Fruit fly (Drosophila melanogaster) whole organism, embryonic: ENCODE data around the gene PolD2.

Source experiments
- Atf6 ChIP-seq: fragments of 200-800 bp; sonication (Bioruptor generic); IDR thresholded peaks from 2 replicates; pipeline ENCODE4 v1.3.6; 2022; ENCODE audit warnings: missing biosample characterization, missing genetic modification characterization
- Bdp1 ChIP-seq: fragments of 200-800 bp; sonication (Bioruptor generic); optimal IDR thresholded peaks from 3 replicates; lab custom pipeline; 2016; ENCODE audit warnings: missing biosample characterization, missing genetic modification characterization
- CG10147 ChIP-seq: fragments of 200-800 bp; sonication (Bioruptor generic); optimal IDR thresholded peaks from 2 replicates; lab custom pipeline; 2019; ENCODE audit warnings: missing biosample characterization, mild to moderate bottlenecking, missing genetic modification characterization, moderate library complexity
- CG11093 ChIP-seq: fragments of 200-800 bp; sonication (Bioruptor generic); IDR thresholded peaks from 3 replicates; pipeline ENCODE4 v1.3.6; 2022; ENCODE audit warnings: missing biosample characterization, missing genetic modification characterization
- CG11695 ChIP-seq: fragments of 200-800 bp; sonication (Bioruptor generic); IDR thresholded peaks from 3 replicates; pipeline ENCODE4 v1.3.6; 2022; ENCODE audit warnings: missing biosample characterization, missing genetic modification characterization
- CG11696 ChIP-seq: fragments of 200-800 bp; sonication (Bioruptor generic); IDR thresholded peaks from 2 replicates; pipeline ENCODE4 v1.3.6; 2022; ENCODE audit warnings: missing biosample characterization, missing genetic modification characterization
- CG12391 ChIP-seq: fragments of 200-800 bp; sonication (Bioruptor generic); optimal IDR thresholded peaks from 3 replicates; lab custom pipeline; 2018; ENCODE audit warnings: missing biosample characterization, mild to moderate bottlenecking, missing genetic modification characterization, moderate library complexity
- CG15269 ChIP-seq: fragments of 200-800 bp; sonication (Bioruptor generic); optimal IDR thresholded peaks from 2 replicates; lab custom pipeline; 2018; ENCODE audit warnings: missing biosample characterization, mild to moderate bottlenecking, missing genetic modification characterization, moderate library complexity
- CG30403 ChIP-seq: fragments of 200-800 bp; sonication (Bioruptor generic); optimal IDR thresholded peaks from 3 replicates; lab custom pipeline; 2016; ENCODE audit warnings: missing biosample characterization, missing genetic modification characterization
- CG30431 ChIP-seq: fragments of 200-800 bp; sonication (Bioruptor generic); optimal IDR thresholded peaks from 2 replicates; lab custom pipeline; 2017; ENCODE audit warnings: missing biosample characterization, missing genetic modification characterization
- CG31365 ChIP-seq: fragments of 200-800 bp; sonication (Bioruptor generic); optimal IDR thresholded peaks from 2 replicates; lab custom pipeline; 2018; ENCODE audit warnings: missing biosample characterization, mild to moderate bottlenecking, missing genetic modification characterization
- CG32532 ChIP-seq: fragments of 200-800 bp; sonication (Bioruptor generic); IDR thresholded peaks from 2 replicates; pipeline ENCODE4 v1.3.6; 2022; ENCODE audit warnings: missing biosample characterization, missing genetic modification characterization
- CG4282 ChIP-seq: fragments of 200-800 bp; sonication (Bioruptor generic); optimal IDR thresholded peaks from 2 replicates; lab custom pipeline; 2016; ENCODE audit warnings: missing biosample characterization, missing genetic modification characterization
- CG4820 ChIP-seq: fragments of 200-800 bp; sonication (Bioruptor generic); optimal IDR thresholded peaks from 3 replicates; lab custom pipeline; 2016; ENCODE audit warnings: missing biosample characterization, missing genetic modification characterization
- CG6854 ChIP-seq: fragments of 200-800 bp; sonication (Bioruptor generic); optimal IDR thresholded peaks from 3 replicates; lab custom pipeline; 2017; ENCODE audit warnings: missing biosample characterization, mild to moderate bottlenecking, missing genetic modification characterization
- CG7745 ChIP-seq: fragments of 200-800 bp; sonication (Bioruptor generic); optimal IDR thresholded peaks from 2 replicates; lab custom pipeline; 2018; ENCODE audit warnings: missing biosample characterization, mild to moderate bottlenecking, missing genetic modification characterization, moderate library complexity
- CG7928 ChIP-seq: fragments of 200-800 bp; sonication (Bioruptor generic); optimal IDR thresholded peaks from 2 replicates; lab custom pipeline; 2017; ENCODE audit warnings: missing biosample characterization, mild to moderate bottlenecking, missing genetic modification characterization
- CG8281 ChIP-seq: fragments of 200-800 bp; sonication (Bioruptor generic); optimal IDR thresholded peaks from 2 replicates; lab custom pipeline; 2018; ENCODE audit warnings: missing biosample characterization, mild to moderate bottlenecking, missing genetic modification characterization, moderate library complexity
- CG9876 ChIP-seq: fragments of 200-800 bp; sonication (Bioruptor generic); optimal IDR thresholded peaks from 2 replicates; lab custom pipeline; 2016; ENCODE audit warnings: missing biosample characterization, missing genetic modification characterization
- Doc3 ChIP-seq: fragments of 200-800 bp; sonication (Bioruptor generic); IDR thresholded peaks from 3 replicates; pipeline ENCODE4 v1.3.6; 2022; ENCODE audit warnings: missing biosample characterization, missing genetic modification characterization; ENCODE audit not compliant: partially characterized antibody
- Dp ChIP-seq: fragments of 200-800 bp; sonication (Bioruptor generic); optimal IDR thresholded peaks from 2 replicates; lab custom pipeline; 2018; ENCODE audit warnings: missing biosample characterization, mild to moderate bottlenecking, missing genetic modification characterization, moderate library complexity
- Fer3 ChIP-seq: fragments of 200-800 bp; sonication (Bioruptor generic); optimal IDR thresholded peaks from 2 replicates; lab custom pipeline; 2018; ENCODE audit warnings: missing biosample characterization, mild to moderate bottlenecking, missing genetic modification characterization, moderate library complexity
- Gug ChIP-seq: fragments of 200-800 bp; sonication (Bioruptor generic); IDR thresholded peaks from 4 replicates; pipeline ENCODE4 v1.3.6; 2022; ENCODE audit warnings: missing biosample characterization, missing genetic modification characterization
- H15 ChIP-seq: fragments of 200-800 bp; sonication (Bioruptor generic); IDR thresholded peaks from 3 replicates; pipeline ENCODE4 v1.3.6; 2022; ENCODE audit warnings: missing biosample characterization, missing genetic modification characterization
- Oli ChIP-seq: fragments of 200-800 bp; sonication (Bioruptor generic); optimal IDR thresholded peaks from 2 replicates; lab custom pipeline; 2018; ENCODE audit warnings: missing biosample characterization, mild to moderate bottlenecking, missing genetic modification characterization, moderate library complexity
- Tbp ChIP-seq: fragments of >200 bp; optimal IDR thresholded peaks from 2 replicates; lab custom pipeline; 2018; ENCODE audit warnings: missing biosample characterization, missing genetic modification characterization
- aop ChIP-seq: fragments of 200-800 bp; sonication (Bioruptor generic); IDR thresholded peaks from 2 replicates; pipeline ENCODE4 v1.3.6; 2022; ENCODE audit warnings: missing biosample characterization, missing genetic modification characterization
- ara ChIP-seq: fragments of 200-800 bp; sonication (Bioruptor generic); IDR thresholded peaks from 2 replicates; pipeline ENCODE4 v1.3.6; 2022; ENCODE audit warnings: missing biosample characterization, missing genetic modification characterization
- az2 ChIP-seq: fragments of 200-800 bp; sonication (Bioruptor generic); optimal IDR thresholded peaks from 3 replicates; lab custom pipeline; 2016; ENCODE audit warnings: missing biosample characterization, missing genetic modification characterization
- bcd ChIP-seq: fragments of 200-800 bp; sonication (Bioruptor generic); optimal IDR thresholded peaks from 2 replicates; lab custom pipeline; 2017; ENCODE audit warnings: missing biosample characterization, mild to moderate bottlenecking, missing genetic modification characterization
- cwo ChIP-seq: fragments of 200-800 bp; sonication (Bioruptor generic); optimal IDR thresholded peaks from 3 replicates; lab custom pipeline; 2017; ENCODE audit warnings: missing biosample characterization, missing genetic modification characterization, mild to moderate bottlenecking, moderate library complexity, missing genetic modification reagents
- dimm ChIP-seq: fragments of 200-800 bp; sonication (Bioruptor generic); IDR thresholded peaks from 2 replicates; pipeline ENCODE4 v1.3.6; 2022; ENCODE audit warnings: missing biosample characterization, missing genetic modification characterization
- esg ChIP-seq: fragments of 200-800 bp; sonication (Bioruptor generic); conservative IDR thresholded peaks from 2 replicates; pipeline ENCODE4 v1.3.6; 2022; ENCODE audit warnings: missing biosample characterization, missing genetic modification characterization
- hbn ChIP-seq: fragments of 200-800 bp; sonication (Bioruptor generic); IDR thresholded peaks from 2 replicates; pipeline ENCODE4 v1.3.6; 2022; ENCODE audit warnings: missing biosample characterization, missing genetic modification characterization; ENCODE audit not compliant: partially characterized antibody
- jing ChIP-seq: fragments of 200-800 bp; sonication (Bioruptor generic); optimal IDR thresholded peaks from 2 replicates; lab custom pipeline; 2018; ENCODE audit warnings: missing biosample characterization, mild to moderate bottlenecking, missing genetic modification characterization
- ken ChIP-seq: fragments of 200-800 bp; sonication (Bioruptor generic); IDR thresholded peaks from 3 replicates; pipeline ENCODE4 v1.3.6; 2022; ENCODE audit warnings: missing biosample characterization, missing genetic modification characterization
- org-1 ChIP-seq: fragments of 200-800 bp; sonication (Bioruptor generic); optimal IDR thresholded peaks from 2 replicates; lab custom pipeline; 2017; ENCODE audit warnings: missing biosample characterization, missing genetic modification characterization
- peb ChIP-seq: fragments of 200-800 bp; sonication (Bioruptor generic); IDR thresholded peaks from 2 replicates; pipeline ENCODE4 v1.3.6; 2022; ENCODE audit warnings: missing biosample characterization, missing genetic modification characterization
- pnt ChIP-seq: fragments of 200-800 bp; sonication (Bioruptor generic); optimal IDR thresholded peaks from 3 replicates; lab custom pipeline; 2016; ENCODE audit warnings: missing biosample characterization, missing genetic modification characterization
- psq ChIP-seq: fragments of 200-800 bp; sonication (Bioruptor generic); optimal IDR thresholded peaks from 2 replicates; lab custom pipeline; 2017; ENCODE audit warnings: missing biosample characterization, missing genetic modification characterization
- repo ChIP-seq: fragments of 200-800 bp; sonication (Bioruptor generic); optimal IDR thresholded peaks from 2 replicates; lab custom pipeline; 2016; ENCODE audit warnings: missing biosample characterization, missing genetic modification characterization
- salm ChIP-seq: fragments of 200-800 bp; sonication (Bioruptor generic); optimal IDR thresholded peaks from 2 replicates; lab custom pipeline; 2018; ENCODE audit warnings: missing biosample characterization, mild to moderate bottlenecking, missing genetic modification characterization
- sr ChIP-seq: fragments of 200-800 bp; sonication (Bioruptor generic); IDR thresholded peaks from 3 replicates; pipeline ENCODE4 v1.3.6; 2022; ENCODE audit warnings: missing biosample characterization, missing genetic modification characterization
- stc ChIP-seq: fragments of 200-800 bp; sonication (Bioruptor generic); IDR thresholded peaks from 2 replicates; pipeline ENCODE4 v1.3.6; 2022; ENCODE audit warnings: missing biosample characterization, missing genetic modification characterization
- toy ChIP-seq: fragments of 200-800 bp; sonication (Bioruptor generic); IDR thresholded peaks from 2 replicates; pipeline ENCODE4 v1.3.6; 2022; ENCODE audit warnings: missing biosample characterization, missing genetic modification characterization
- trh ChIP-seq: fragments of 200-800 bp; sonication (Bioruptor generic); optimal IDR thresholded peaks from 2 replicates; lab custom pipeline; 2016; ENCODE audit warnings: missing biosample characterization, missing genetic modification characterization
- ttk ChIP-seq: fragments of 200-800 bp; sonication (Bioruptor generic); IDR thresholded peaks from 2 replicates; pipeline ENCODE4 v2.1.2; 2022; ENCODE audit warnings: missing biosample characterization, missing genetic modification characterization
- zf30C ChIP-seq: fragments of 200-800 bp; sonication (Bioruptor generic); optimal IDR thresholded peaks from 3 replicates; lab custom pipeline; 2018; ENCODE audit warnings: missing biosample characterization, mild to moderate bottlenecking, missing genetic modification characterization
- zfh1 ChIP-seq: fragments of 200-800 bp; sonication (Bioruptor generic); IDR thresholded peaks from 3 replicates; pipeline ENCODE4 v1.3.6; 2022; ENCODE audit warnings: missing biosample characterization, missing genetic modification characterization

PolD2 gene

DNA sequence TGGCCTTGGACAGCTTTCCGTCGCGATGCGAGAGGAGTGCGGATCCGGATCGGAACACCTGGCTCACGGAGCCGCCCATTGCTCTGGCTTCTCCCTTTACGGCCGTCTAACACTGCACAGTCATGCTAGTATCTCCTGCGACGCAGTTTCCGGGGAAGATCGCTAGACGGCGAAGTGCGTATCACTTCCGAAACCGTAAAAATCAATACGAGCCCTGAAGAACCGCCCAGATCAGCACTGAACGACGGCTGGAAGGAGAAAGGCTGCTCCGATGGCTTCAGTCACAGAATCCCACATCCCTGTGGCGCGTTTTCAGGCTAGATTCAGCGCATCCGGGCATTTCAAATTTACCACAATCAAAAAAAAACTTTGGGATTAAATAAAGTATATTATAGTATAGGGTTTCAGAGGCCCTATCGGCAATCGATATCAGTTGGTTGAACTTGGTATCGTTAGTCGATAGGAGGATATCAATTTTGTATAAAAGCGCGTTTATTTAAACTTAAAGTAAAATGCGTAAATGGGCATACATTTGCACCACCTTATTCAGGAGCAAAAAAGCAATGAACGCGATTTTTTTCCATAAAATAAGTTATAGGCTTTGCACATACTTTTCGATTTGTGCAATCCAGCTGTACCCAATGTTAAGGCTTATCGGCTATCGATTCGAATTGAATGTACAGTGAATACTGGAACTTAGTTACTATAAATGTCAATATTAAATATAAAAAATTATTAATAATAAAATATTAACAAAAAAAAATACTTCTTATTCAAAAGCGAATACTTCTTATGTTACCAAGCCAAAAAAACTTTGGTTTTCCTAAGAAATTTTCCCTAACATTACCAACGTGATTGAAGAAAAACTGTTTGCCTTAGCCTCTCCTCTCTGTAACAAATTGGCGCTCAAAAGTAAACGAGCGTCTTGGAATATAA is at the start of gene PolD2, which contains the start of gene CG13933 (continued):
- TF ChIP-seq repo (GFP tag; lab: Kevin White, UChicago) (no peak), pnt (GFP tag; lab: Kevin White, UChicago) (peak; percentile 77), jing (GFP tag; lab: Kevin White, UChicago) (peak; percentile 80), esg (peak; percentile 98), zfh1 (GFP tag; lab: Robert Waterston, UW) (peak; percentile 97), cwo (GFP tag; lab: Kevin White, UChicago) (peak; percentile 77), dimm (GFP tag; lab: Robert Waterston, UW) (peak; percentile 95), sr (peak; percentile 48; the same call in 1 of the 3 replicates), psq (GFP tag; lab: Kevin White, UChicago) (peak; percentile 92), CG11695 (GFP tag; lab: Robert Waterston, UW) (peak; percentile 94), CG11093 (GFP tag; lab: Robert Waterston, UW) (peak; percentile 98), CG31365 (tag; lab: Kevin White, UChicago) (no peak), H15 (GFP tag; lab: Robert Waterston, UW) (peak; percentile 96), Bdp1 (peak; percentile 63), Dp (peak; percentile 68), CG30431 (GFP tag; lab: Kevin White, UChicago) (peak; percentile 95), CG6854 (GFP tag; lab: Kevin White, UChicago) (peak; percentile 68), Atf6 (peak; percentile 97), salm (tag; lab: Kevin White, UChicago) (peak; percentile 96), zf30C (GFP tag; lab: Kevin White, UChicago) (no peak), CG32532 (peak; percentile 99), CG15269 (tag; lab: Kevin White, UChicago) (peak; percentile 99), Doc3 (peak; percentile 77), Tbp (GFP tag; lab: Kevin White, UChicago) (no peak), CG9876 (GFP tag; lab: Kevin White, UChicago) (peak; percentile 52), ara (GFP tag; lab: Robert Waterston, UW) (peak; percentile 97), peb (peak; percentile 94), Fer3 (tag; lab: Kevin White, UChicago) (peak; percentile 89), CG30403 (GFP tag; lab: Kevin White, UChicago) (peak; percentile 92), CG4282 (GFP tag; lab: Kevin White, UChicago) (peak; percentile 0), Gug (GFP tag; lab: Robert Waterston, UW) (peak; percentile 67; the same call in 2 of the 4 replicates), Oli (peak; percentile 99), aop (GFP tag; lab: Robert Waterston, UW) (peak; percentile 94), trh (peak; percentile 92), org-1 (GFP tag; lab: Kevin White, UChicago) (peak; percentile 88), CG7928 (peak; percentile 60), hbn (peak; percentile 69), CG8281 (no peak), stc (peak; percentile 99), bcd (GFP tag; lab: Kevin White, UChicago) (peak; percentile 94), CG7745 (tag; lab: Kevin White, UChicago) (peak; percentile 92), az2 (peak; percentile 98), CG10147 (GFP tag; lab: Kevin White, UChicago) (peak; percentile 74), ttk (GFP tag; lab: Robert Waterston, UW) (peak; percentile 97), CG12391 (tag; lab: Kevin White, UChicago) (peak; percentile 98), ken (GFP tag; lab: Robert Waterston, UW) (peak; percentile 97), toy (GFP tag; lab: Robert Waterston, UW) (peak; percentile 82), CG4820 (GFP tag; lab: Kevin White, UChicago) (peak; percentile 71), CG11696 (GFP tag; lab: Robert Waterston, UW) (peak; percentile 75)
